Worm (Caenorhabditis elegans) whole organism, L4/young adult: ENCODE measurements around the gene znf-593.

Source experiments
- W03F9.2 ChIP-seq: fragments of 150-350 bp; optimal IDR thresholded peaks from 2 replicates; lab custom pipeline; 2014; ENCODE audit warnings: missing biosample characterization, missing genetic modification characterization
- dao-5 ChIP-seq: sonication (generic microtip); optimal IDR thresholded peaks from 2 replicates; lab custom pipeline; 2016; ENCODE audit warnings: missing genotype, missing genetic modification characterization, moderate library complexity, missing compliant biosample characterization
- him-1 ChIP-seq: sonication (generic microtip); optimal IDR thresholded peaks from 2 replicates; lab custom pipeline; 2016; ENCODE audit warnings: missing genotype, missing genetic modification reagents, missing genetic modification characterization, missing compliant biosample characterization

ce11 chrIII:11869231-11869912 is 49.1 kb downstream of the znf-593 start, which contains the start of gene taf-12:
- TF ChIP-seq dao-5 (tag; lab: Kevin White, UChicago) (no peak), him-1 (tag; lab: Kevin White, UChicago) (no peak), W03F9.2 (tag; lab: Kevin White, UChicago) (peak; percentile 44)
